Fruit fly (Drosophila melanogaster): ENCODE data around the gene b.
A peak's percentile ranks its signal among the peaks of the same experiment; 100 is the strongest.

The b gene

DNA sequence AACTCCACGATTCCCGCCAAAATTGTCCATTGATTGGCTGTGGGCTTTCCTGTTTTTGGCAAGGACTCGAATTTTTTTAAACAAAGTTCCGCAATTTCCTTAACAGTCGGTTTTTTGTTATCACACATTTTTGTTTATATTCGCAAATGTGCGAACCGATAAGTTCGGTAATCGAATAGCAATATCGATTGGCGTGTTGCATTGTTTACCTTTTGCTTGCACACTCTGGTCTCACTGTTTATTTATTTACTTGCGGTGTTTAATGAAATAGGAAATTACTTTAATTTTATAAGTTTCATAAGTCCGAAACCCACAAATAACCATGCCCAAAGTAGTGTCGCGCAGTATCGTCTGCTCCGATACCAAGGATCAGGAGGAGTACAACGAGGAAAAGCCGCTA lies 9.7 kb upstream of the b start, which contains the start of the genes Adat1 and CG16865 (continued):
- TF ChIP-seq dm (GFP tag; optimal IDR thresholded peaks at IDR 0.05) (no peak), caup (GFP tag; optimal IDR thresholded peaks at IDR 0.05; ENCODE audit: severe bottlenecking) (no peak), Adf1 (GFP tag; IDR thresholded peaks at IDR 0.05) (no peak), CG31388 (GFP tag; optimal IDR thresholded peaks at IDR 0.05) (no peak), Atf6 (GFP tag; IDR thresholded peaks at IDR 0.05) (no peak), BEAF-32 (GFP tag; optimal IDR thresholded peaks at IDR 0.05) (peak; percentile 53), Stat92E (GFP tag; optimal IDR thresholded peaks at IDR 0.05) (no peak), stwl (tag; optimal IDR thresholded peaks at IDR 0.05) (peak; percentile 87), prd (optimal IDR thresholded peaks at IDR 0.05) (no peak), prd (GFP tag; IDR thresholded peaks at IDR 0.05) (no peak), D19A (tag; optimal IDR thresholded peaks at IDR 0.05) (no peak), YL-1 (GFP tag; optimal IDR thresholded peaks at IDR 0.05) (peak; percentile 55), yki (optimal IDR thresholded peaks at IDR 0.05) (no peak), Gug (GFP tag; IDR thresholded peaks at IDR 0.05) (no peak), CG6791 (GFP tag; IDR thresholded peaks at IDR 0.05; ENCODE audit: partially characterized antibody) (peak; percentile 48; the same call in 2 of the 3 replicates), CG12659 (GFP tag; optimal IDR thresholded peaks at IDR 0.05) (peak; percentile 47), row (GFP tag; IDR thresholded peaks at IDR 0.05) (no peak), CG12155 (GFP tag; optimal IDR thresholded peaks at IDR 0.05) (no peak), Rfx (GFP tag; IDR thresholded peaks at IDR 0.05) (no peak), B-H1 (GFP tag; IDR thresholded peaks at IDR 0.05) (no peak), Trl (optimal IDR thresholded peaks at IDR 0.05) (no peak), Trl (GFP tag; optimal IDR thresholded peaks at IDR 0.05) (no peak), pita (GFP tag; optimal IDR thresholded peaks at IDR 0.05) (no peak), CG4282 (GFP tag; optimal IDR thresholded peaks at IDR 0.05) (no peak), CG17328 (GFP tag; IDR thresholded peaks at IDR 0.05) (no peak), ato (GFP tag; IDR thresholded peaks at IDR 0.05; ENCODE audit: partially characterized antibody) (peak; percentile 61; the same call in 1 of the 2 replicates), CG1792 (GFP tag; optimal IDR thresholded peaks at IDR 0.05) (no peak), CTCF (GFP tag; optimal IDR thresholded peaks at IDR 0.05) (no peak), disco-r (GFP tag; optimal IDR thresholded peaks at IDR 0.05) (no peak), CG18262 (tag; optimal IDR thresholded peaks at IDR 0.05) (no peak), Fer3 (tag; optimal IDR thresholded peaks at IDR 0.05) (no peak), lmd (GFP tag; IDR thresholded peaks at IDR 0.05) (no peak), lilli (GFP tag; optimal IDR thresholded peaks at IDR 0.05) (no peak), CG6854 (GFP tag; optimal IDR thresholded peaks at IDR 0.05) (no peak), Bgb (GFP tag; IDR thresholded peaks at IDR 0.05; ENCODE audit: partially characterized antibody) (peak; percentile 58), CrebB (tag; optimal IDR thresholded peaks at IDR 0.05) (no peak), Kr (GFP tag; optimal IDR thresholded peaks at IDR 0.05) (no peak), danr (GFP tag; IDR thresholded peaks at IDR 0.05) (no peak), CG11695 (GFP tag; IDR thresholded peaks at IDR 0.05) (no peak), Dref (GFP tag; IDR thresholded peaks at IDR 0.05) (peak; percentile 80), CG31441 (GFP tag; IDR thresholded peaks at IDR 0.05) (no peak), gro (GFP tag; optimal IDR thresholded peaks at IDR 0.05) (peak; percentile 15), CG7556 (GFP tag; optimal IDR thresholded peaks at IDR 0.05) (no peak), CG14050 (GFP tag; IDR thresholded peaks at IDR 0.05) (no peak), shn (GFP tag; optimal IDR thresholded peaks at IDR 0.05) (no peak), slou (GFP tag; optimal IDR thresholded peaks at IDR 0.05) (no peak), Ptx1 (GFP tag; IDR thresholded peaks at IDR 0.05) (no peak), CG18599 (GFP tag; optimal IDR thresholded peaks at IDR 0.05) (no peak), CG13624 (GFP tag; optimal IDR thresholded peaks at IDR 0.05) (peak; percentile 12), CG6654 (GFP tag; optimal IDR thresholded peaks at IDR 0.05) (no peak), CG34422 (GFP tag; IDR thresholded peaks at IDR 0.05) (peak; percentile 72; the same call in 1 of the 3 replicates), chn (GFP tag; optimal IDR thresholded peaks at IDR 0.05) (no peak), Sin3A (optimal IDR thresholded peaks at IDR 0.05) (peak; percentile 35), insv (GFP tag; optimal IDR thresholded peaks at IDR 0.05) (no peak)

All from whole organism, embryonic.